Fruit fly (Drosophila melanogaster): ENCODE data around the gene CG13609.

dm6 chr3R:24188619-24189018, 38.2 kb upstream of the CG13609 start, which contains the start of gene CG5515:
- TF ChIP-seq Gug (GFP tag; IDR thresholded peaks at IDR 0.05) (no peak), lz (GFP tag; optimal IDR thresholded peaks at IDR 0.05) (peak; percentile 77), dac (GFP tag; optimal IDR thresholded peaks at IDR 0.05) (peak; percentile 14), CG6808 (GFP tag; optimal IDR thresholded peaks at IDR 0.05) (no peak), Hr39 (GFP tag; optimal IDR thresholded peaks at IDR 0.05) (peak; percentile 82), Eip93F (GFP tag; optimal IDR thresholded peaks at IDR 0.05) (no peak), Smox (GFP tag; optimal IDR thresholded peaks at IDR 0.05) (no peak), CG34406 (GFP tag; optimal IDR thresholded peaks at IDR 0.05) (peak; percentile 63), CG16779 (tag; optimal IDR thresholded peaks at IDR 0.05) (no peak), Sox14 (GFP tag; optimal IDR thresholded peaks at IDR 0.05) (peak; percentile 79), CG6792 (GFP tag; optimal IDR thresholded peaks at IDR 0.05) (peak; percentile 45), CG1621 (tag; optimal IDR thresholded peaks at IDR 0.05) (no peak), CG10669 (GFP tag; optimal IDR thresholded peaks at IDR 0.05) (no peak)

Data from whole organism, prepupa.